Worm (Caenorhabditis elegans) whole organism, early embryonic: ENCODE results near the gene M199.8.
"Not testable (repeated sequence)": the region's sequence is repeated elsewhere in the genome, so short reads cannot be mapped to it uniquely, and the experiment has no call there.

Experiments used
- B0310.2 ChIP-seq: sonication (generic microtip); optimal IDR thresholded peaks from 2 replicates; lab custom pipeline; 2016; ENCODE audit warnings: mild to moderate bottlenecking, missing genetic modification characterization, missing compliant biosample characterization
- F13C5.2 ChIP-seq: sonication (generic microtip); optimal IDR thresholded peaks from 2 replicates; lab custom pipeline; 2017; ENCODE audit warnings: mild to moderate bottlenecking, missing genetic modification characterization, inconsistent platforms, missing compliant biosample characterization
- aly-1 ChIP-seq: sonication (generic microtip); optimal IDR thresholded peaks from 2 replicates; lab custom pipeline; 2016; ENCODE audit warnings: missing genetic modification characterization, missing compliant biosample characterization
- ama-1 ChIP-seq: fragments of 150-350 bp; optimal IDR thresholded peaks from 2 replicates; lab custom pipeline; 2014
- ceh-13 ChIP-seq: fragments of 200-800 bp; sonication (Bioruptor generic); optimal IDR thresholded peaks from 2 replicates; lab custom pipeline; 2018; ENCODE audit warnings: mild to moderate bottlenecking, missing genetic modification characterization, missing compliant biosample characterization
- ceh-36 ChIP-seq: sonication (generic microtip); optimal IDR thresholded peaks from 2 replicates; lab custom pipeline; 2016; ENCODE audit warnings: missing genetic modification characterization, inconsistent platforms, missing compliant biosample characterization
- ets-7 ChIP-seq: sonication (generic microtip); optimal IDR thresholded peaks from 2 replicates; lab custom pipeline; 2016; ENCODE audit warnings: missing genotype, missing genetic modification characterization, missing compliant biosample characterization
- flt-1 ChIP-seq: fragments of 200-800 bp; sonication (Bioruptor generic); IDR thresholded peaks from 2 replicates; pipeline ENCODE4 v1.3.6; 2022; ENCODE audit warnings: missing genetic modification characterization, missing compliant biosample characterization
- hmbx-1 ChIP-seq: sonication (generic microtip); optimal IDR thresholded peaks from 2 replicates; lab custom pipeline; 2016; ENCODE audit warnings: mild to moderate bottlenecking, missing genetic modification characterization, missing compliant biosample characterization
- hmg-4 ChIP-seq: fragments of 200-800 bp; sonication (Bioruptor generic); optimal IDR thresholded peaks from 2 replicates; lab custom pipeline; 2018; ENCODE audit warnings: mild to moderate bottlenecking, missing genetic modification characterization, missing compliant biosample characterization
- hnd-1 ChIP-seq: sonication (generic microtip); optimal IDR thresholded peaks from 2 replicates; lab custom pipeline; 2016; ENCODE audit warnings: missing genetic modification characterization, missing compliant biosample characterization
- pes-1 ChIP-seq: fragments of 200-800 bp; sonication (Bioruptor generic); IDR thresholded peaks from 2 replicates; pipeline ENCODE4 v1.3.6; 2022; ENCODE audit warnings: missing genetic modification reagents, missing genetic modification characterization, missing compliant biosample characterization
- scrt-1 ChIP-seq: fragments of 200-800 bp; sonication (Bioruptor generic); IDR thresholded peaks from 2 replicates; pipeline ENCODE4 v1.3.6; 2022; ENCODE audit warnings: missing genetic modification characterization, missing compliant biosample characterization
- sea-1 ChIP-seq: fragments of 200-800 bp; sonication (Bioruptor generic); conservative IDR thresholded peaks from 2 replicates; pipeline ENCODE4 v1.3.6; 2022; ENCODE audit warnings: missing genetic modification characterization, missing compliant biosample characterization
- tbx-11 ChIP-seq: fragments of 200-800 bp; sonication (Bioruptor generic); IDR thresholded peaks from 2 replicates; pipeline ENCODE4 v1.3.6; 2022; ENCODE audit warnings: missing genetic modification characterization, missing compliant biosample characterization
- tbx-37 ChIP-seq: fragments of 200-800 bp; sonication (Bioruptor generic); conservative IDR thresholded peaks from 2 replicates; pipeline ENCODE4 v1.3.6; 2022; ENCODE audit warnings: missing genetic modification reagents, missing genetic modification characterization, missing compliant biosample characterization
- tra-4 ChIP-seq: sonication (generic microtip); optimal IDR thresholded peaks from 2 replicates; lab custom pipeline; 2017; ENCODE audit warnings: missing genetic modification characterization, missing compliant biosample characterization

M199.8 gene

ce11 chrIV:15133899-15134298 lies at the start of gene M199.8:
TSS of gene M199.8 (minus strand) at chrIV:15133999.
- not testable (repeated sequence) for TF ChIP-seq tbx-11 (GFP tag; lab: Robert Waterston, UW); ceh-13 (GFP tag; lab: Kevin White, UChicago); B0310.2 (tag; lab: Kevin White, UChicago)

ce11 chrIV:15179615-15180014 lies 45.8 kb upstream of the M199.8 start, which contains the start of gene srd-23:
TSS of gene srd-23 (plus strand) at chrIV:15179915.
- TF ChIP-seq hmbx-1 (no peak), ceh-13 (GFP tag; lab: Kevin White, UChicago) (no peak), F13C5.2 (tag; lab: Kevin White, UChicago) (no peak), hnd-1 (no peak), tbx-37 (GFP tag; lab: Robert Waterston, UW) (no peak), scrt-1 (GFP tag; lab: Robert Waterston, UW) (no peak), B0310.2 (tag; lab: Kevin White, UChicago) (no peak), tra-4 (no peak), tbx-11 (GFP tag; lab: Robert Waterston, UW) (no peak), pes-1 (GFP tag; lab: Robert Waterston, UW) (no peak), aly-1 (tag; lab: Kevin White, UChicago) (no peak), hmg-4 (GFP tag; lab: Kevin White, UChicago) (no peak), sea-1 (GFP tag; lab: Robert Waterston, UW) (no peak), ceh-36 (no peak), ama-1 (lab: Kevin White, UChicago) (no peak), ets-7 (tag; lab: Kevin White, UChicago) (no peak), flt-1 (no peak)

- TF ChIP-seq ama-1 (lab: Kevin White, UChicago) (no peak), ceh-36 (no peak)
Measured at ce11 chrIV:15175487-15176128, 41.8 kb upstream of the M199.8 start, which contains the start of gene Y40H7A.4. TSS of gene Y40H7A.4 (minus strand) at chrIV:15175537.

ce11 chrIV:15168442-15168841 lies 34.6 kb upstream of the M199.8 start:
- TF ChIP-seq ets-7 (tag; lab: Kevin White, UChicago) (no peak), pes-1 (GFP tag; lab: Robert Waterston, UW) (no peak), hmg-4 (GFP tag; lab: Kevin White, UChicago) (no peak), flt-1 (no peak), sea-1 (GFP tag; lab: Robert Waterston, UW) (no peak), aly-1 (tag; lab: Kevin White, UChicago) (no peak), hmbx-1 (no peak), scrt-1 (GFP tag; lab: Robert Waterston, UW) (no peak), tbx-11 (GFP tag; lab: Robert Waterston, UW) (no peak), ama-1 (lab: Kevin White, UChicago) (no peak), hnd-1 (no peak), B0310.2 (tag; lab: Kevin White, UChicago) (no peak), F13C5.2 (tag; lab: Kevin White, UChicago) (no peak), tbx-37 (GFP tag; lab: Robert Waterston, UW) (no peak), ceh-36 (no peak), ceh-13 (GFP tag; lab: Kevin White, UChicago) (no peak), tra-4 (no peak)

ce11 chrIV:15165602-15166001 lies 31.8 kb upstream of the M199.8 start:
- TF ChIP-seq ama-1 (lab: Kevin White, UChicago) (no peak), ceh-13 (GFP tag; lab: Kevin White, UChicago) (no peak), ceh-36 (no peak), tbx-37 (GFP tag; lab: Robert Waterston, UW) (no peak), B0310.2 (tag; lab: Kevin White, UChicago) (no peak), aly-1 (tag; lab: Kevin White, UChicago) (no peak), hmg-4 (GFP tag; lab: Kevin White, UChicago) (no peak), tra-4 (no peak), F13C5.2 (tag; lab: Kevin White, UChicago) (no peak), scrt-1 (GFP tag; lab: Robert Waterston, UW) (no peak), flt-1 (no peak), hnd-1 (no peak), tbx-11 (GFP tag; lab: Robert Waterston, UW) (no peak), pes-1 (GFP tag; lab: Robert Waterston, UW) (no peak), sea-1 (GFP tag; lab: Robert Waterston, UW) (no peak), hmbx-1 (no peak), ets-7 (tag; lab: Kevin White, UChicago) (no peak)

ce11 chrIV:15147104-15147503 lies 13.3 kb upstream of the M199.8 start, which contains the start of gene str-78:
TSS of gene str-78 (minus strand) at chrIV:15147204.
- no peak for TF ChIP-seq ets-7 (tag; lab: Kevin White, UChicago)
- no peak for TF ChIP-seq hnd-1
- no peak for TF ChIP-seq flt-1
- TF ChIP-seq hmg-4 (GFP tag; lab: Kevin White, UChicago): no peak
- no peak for TF ChIP-seq hmbx-1

- no peak for TF ChIP-seq scrt-1 (GFP tag; lab: Robert Waterston, UW)
- TF ChIP-seq sea-1 (GFP tag; lab: Robert Waterston, UW): no peak
- no peak for TF ChIP-seq hmg-4 (GFP tag; lab: Kevin White, UChicago)
- TF ChIP-seq flt-1: no peak
- TF ChIP-seq ama-1 (lab: Kevin White, UChicago): no peak
- no peak for TF ChIP-seq hmbx-1
- TF ChIP-seq hnd-1: no peak
- TF ChIP-seq tra-4: no peak
- no peak for TF ChIP-seq F13C5.2 (tag; lab: Kevin White, UChicago)
- no peak for TF ChIP-seq ets-7 (tag; lab: Kevin White, UChicago)
Measured at ce11 chrIV:15140832-15141231, 7.0 kb upstream of the M199.8 start, which contains the start of gene srg-51. TSS of gene srg-51 (minus strand) at chrIV:15140932.
